Fruit fly (Drosophila melanogaster): ENCODE measurements around the gene btn.

btn gene

DNA sequence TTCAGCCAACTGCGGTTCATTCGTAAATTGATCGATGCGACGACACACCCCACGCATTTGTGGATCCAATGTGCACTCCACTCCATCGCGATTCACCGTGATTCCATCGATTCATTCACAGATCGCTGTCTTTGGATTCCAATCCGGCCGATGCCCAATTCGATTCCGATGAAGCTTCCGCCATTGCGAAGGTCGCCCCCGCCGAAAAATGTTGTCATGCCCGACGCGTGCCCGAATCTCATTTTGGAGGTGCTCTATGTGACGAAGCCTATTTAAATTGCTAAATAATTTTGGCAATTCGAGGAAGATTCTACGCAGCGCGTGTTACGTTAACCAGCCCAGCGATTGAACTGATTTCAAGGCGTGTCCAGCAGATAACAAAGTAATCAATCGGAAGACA is 45.7 kb downstream of the btn start:
- TF ChIP-seq twi (tag; optimal IDR thresholded peaks at IDR 0.05) = no peak
- TF ChIP-seq tx (GFP tag; optimal IDR thresholded peaks at IDR 0.05) = no peak
- peak; percentile 62 for TF ChIP-seq CG12769 (tag; optimal IDR thresholded peaks at IDR 0.05)
- TF ChIP-seq Dad (GFP tag; optimal IDR thresholded peaks at IDR 0.05) = no peak
- no peak for TF ChIP-seq NC2α (GFP tag; optimal IDR thresholded peaks at IDR 0.05)
- TF ChIP-seq ac (GFP tag; optimal IDR thresholded peaks at IDR 0.05) = no peak
- TF ChIP-seq Eip74EF (GFP tag; optimal IDR thresholded peaks at IDR 0.05) = peak in 1 of 2 experiments; percentile 62
- TF ChIP-seq Mrtf (GFP tag; IDR thresholded peaks at IDR 0.05) = no peak
- no peak for TF ChIP-seq CG5245 (GFP tag; optimal IDR thresholded peaks at IDR 0.05)
- TF ChIP-seq chinmo (GFP tag; IDR thresholded peaks at IDR 0.05; ENCODE audit: partially characterized antibody) = 0 out of 4 replicates have a peak, but pooled peaks have one; percentile 85
- TF ChIP-seq sd (tag; optimal IDR thresholded peaks at IDR 0.05) = peak; percentile 56
- TF ChIP-seq CG17802 (tag; optimal IDR thresholded peaks at IDR 0.05) = no peak

DNA sequence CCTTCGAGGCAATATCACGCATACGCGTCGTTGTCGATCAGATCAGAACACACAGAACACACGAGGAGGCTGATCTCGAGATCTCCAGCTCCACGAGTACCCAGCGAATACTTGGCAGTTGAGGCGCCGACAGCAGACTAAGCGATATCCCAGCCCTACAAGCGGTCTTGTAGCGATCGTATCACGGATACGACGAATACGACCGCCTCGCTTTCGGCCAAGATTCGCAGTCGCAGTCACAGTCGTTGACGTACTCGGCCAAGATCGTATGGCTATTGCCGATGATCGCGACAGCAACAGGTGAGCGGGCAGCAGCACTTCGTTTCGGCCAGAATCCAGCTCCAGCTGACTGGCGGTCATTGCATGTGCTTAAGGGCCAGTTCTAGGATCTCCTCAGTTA is 46.7 kb downstream of the btn start, which contains the start of gene CG5326:
TSS of gene CG5326 (minus strand) at position 158 of the 400 bp plus-strand sequence.
- TF ChIP-seq MBD-R2 (GFP tag; IDR thresholded peaks at IDR 0.05) (no peak), CG8388 (GFP tag; optimal IDR thresholded peaks at IDR 0.05) (no peak), Hr3 (GFP tag; optimal IDR thresholded peaks at IDR 0.05) (no peak), gfzf (GFP tag; optimal IDR thresholded peaks at IDR 0.05) (no peak), CG9797 (GFP tag; optimal IDR thresholded peaks at IDR 0.05) (no peak), mld (GFP tag; IDR thresholded peaks at IDR 0.05; ENCODE audit: partially characterized antibody) (no peak), ato (GFP tag; IDR thresholded peaks at IDR 0.05; ENCODE audit: partially characterized antibody) (no peak), ttk (GFP tag; IDR thresholded peaks at IDR 0.05) (no peak), CG2202 (tag; optimal IDR thresholded peaks at IDR 0.05) (no peak), CG11695 (GFP tag; IDR thresholded peaks at IDR 0.05) (no peak), Deaf1 (tag; optimal IDR thresholded peaks at IDR 0.05) (peak; percentile 91), twi (tag; optimal IDR thresholded peaks at IDR 0.05) (no peak), CG15696 (tag; optimal IDR thresholded peaks at IDR 0.05) (no peak), gcm (GFP tag; optimal IDR thresholded peaks at IDR 0.05) (no peak), CG13894 (tag; optimal IDR thresholded peaks at IDR 0.05) (peak; percentile 27), mam (GFP tag; optimal IDR thresholded peaks at IDR 0.05) (no peak), HHEX (GFP tag; optimal IDR thresholded peaks at IDR 0.05) (no peak), CG10147 (GFP tag; optimal IDR thresholded peaks at IDR 0.05) (no peak), Bteb2 (GFP tag; optimal IDR thresholded peaks at IDR 0.05) (no peak), salm (tag; optimal IDR thresholded peaks at IDR 0.05) (no peak), CrebB (tag; optimal IDR thresholded peaks at IDR 0.05) (no peak), CG6175 (GFP tag; IDR thresholded peaks at IDR 0.05) (0 out of 3 replicates have a peak, but pooled peaks have one; percentile 24), Hand (GFP tag; optimal IDR thresholded peaks at IDR 0.05) (no peak), so (GFP tag; IDR thresholded peaks at IDR 0.05) (peak; percentile 24; the same call in 1 of the 3 replicates), ci (GFP tag; IDR thresholded peaks at IDR 0.05) (no peak), CG17186 (GFP tag; optimal IDR thresholded peaks at IDR 0.05) (no peak), Hey (tag; optimal IDR thresholded peaks at IDR 0.05) (no peak), CG1792 (GFP tag; optimal IDR thresholded peaks at IDR 0.05) (no peak), nom (GFP tag; optimal IDR thresholded peaks at IDR 0.05) (peak; percentile 49), bigmax (GFP tag; optimal IDR thresholded peaks at IDR 0.05) (no peak), CG18011 (GFP tag; optimal IDR thresholded peaks at IDR 0.05) (no peak), chm (GFP tag; IDR thresholded peaks at IDR 0.05) (peak; percentile 39; the same call in 1 of the 2 replicates), dysf (GFP tag; IDR thresholded peaks at IDR 0.05) (no peak), zfh2 (GFP tag; optimal IDR thresholded peaks at IDR 0.05) (no peak), CG3995 (GFP tag; optimal IDR thresholded peaks at IDR 0.05) (peak; percentile 51), eyg (GFP tag; optimal IDR thresholded peaks at IDR 0.05) (no peak), CG9215 (GFP tag; IDR thresholded peaks at IDR 0.05) (no peak), tgo (GFP tag; IDR thresholded peaks at IDR 0.05) (no peak), CG12299 (tag; optimal IDR thresholded peaks at IDR 0.05) (no peak)

Data from whole organism, embryonic.